Fruit fly (Drosophila melanogaster): ENCODE data around the gene JhI-21.
A peak's percentile ranks its signal among the peaks of the same experiment; 100 is the strongest.

Gene JhI-21

dm6 chr2L:12006397-12007330 is 49.2 kb downstream of the JhI-21 start (continued):
- TF ChIP-seq ERR (GFP tag; optimal IDR thresholded peaks at IDR 0.05) (peak; percentile 82), CTCF (GFP tag; optimal IDR thresholded peaks at IDR 0.05) (peak; percentile 21), gfzf (GFP tag; optimal IDR thresholded peaks at IDR 0.05) (no peak), Hr78 (GFP tag; optimal IDR thresholded peaks at IDR 0.05) (peak in 1 of 2 experiments; percentile 33), CG4730 (GFP tag; IDR thresholded peaks at IDR 0.05) (no peak), CHES-1-like (GFP tag; optimal IDR thresholded peaks at IDR 0.05) (peak; percentile 32), CG16779 (GFP tag; IDR thresholded peaks at IDR 0.05) (no peak), HmgZ (tag; optimal IDR thresholded peaks at IDR 0.05) (no peak), CG14965 (GFP tag; optimal IDR thresholded peaks at IDR 0.05; ENCODE audit: borderline replicate concordance) (peak; percentile 12), CkIIα-i1 (GFP tag; IDR thresholded peaks at IDR 0.05) (no peak), gem (tag; optimal IDR thresholded peaks at IDR 0.05) (peak; percentile 99), bcd (GFP tag; optimal IDR thresholded peaks at IDR 0.05) (peak; percentile 97), CG11093 (GFP tag; IDR thresholded peaks at IDR 0.05) (peak; percentile 86), CG9817 (tag; optimal IDR thresholded peaks at IDR 0.05) (peak; percentile 91), CG8478 (optimal IDR thresholded peaks at IDR 0.05) (peak; percentile 52), CG17829 (tag; optimal IDR thresholded peaks at IDR 0.05) (peak; percentile 97), gsb (GFP tag; IDR thresholded peaks at IDR 0.05) (no peak), CG6654 (GFP tag; optimal IDR thresholded peaks at IDR 0.05) (peak; percentile 83), crc (GFP tag; optimal IDR thresholded peaks at IDR 0.05) (peak; percentile 3), CG2678 (tag; optimal IDR thresholded peaks at IDR 0.05) (peak; percentile 99), Poxn (GFP tag; IDR thresholded peaks at IDR 0.05) (no peak), Ets65A (GFP tag) (peak; percentile 89), br (optimal IDR thresholded peaks at IDR 0.05) (no peak), gro (GFP tag; optimal IDR thresholded peaks at IDR 0.05) (no peak), CG33213 (GFP tag; optimal IDR thresholded peaks at IDR 0.05) (peak; percentile 24), her (GFP tag; optimal IDR thresholded peaks at IDR 0.05) (peak; percentile 30), Dek (tag; optimal IDR thresholded peaks at IDR 0.05) (peak; percentile 95), lola (GFP tag; optimal IDR thresholded peaks at IDR 0.05) (peak in 1 of 3 experiments; percentile 98), CG1647 (GFP tag; optimal IDR thresholded peaks at IDR 0.05) (peak; percentile 28), Fer1 (GFP tag; optimal IDR thresholded peaks at IDR 0.05) (peak; percentile 97), chn (GFP tag; optimal IDR thresholded peaks at IDR 0.05) (peak; percentile 72), Stat92E (GFP tag; optimal IDR thresholded peaks at IDR 0.05) (peak in 1 of 3 experiments; percentile 73), az2 (GFP tag; optimal IDR thresholded peaks at IDR 0.05) (peak; percentile 91), unpg (GFP tag; optimal IDR thresholded peaks at IDR 0.05) (peak; percentile 93), Tbp (GFP tag; optimal IDR thresholded peaks at IDR 0.05) (no peak), eyg (GFP tag; optimal IDR thresholded peaks at IDR 0.05) (peak; percentile 52), nerfin-2 (GFP tag; IDR thresholded peaks at IDR 0.05; ENCODE audit: partially characterized antibody) (no peak), sd (tag; optimal IDR thresholded peaks at IDR 0.05) (peak; percentile 56), D19A (tag; optimal IDR thresholded peaks at IDR 0.05) (peak; percentile 100), CG32767 (GFP tag; IDR thresholded peaks at IDR 0.05) (no peak), Dip2 (GFP tag; IDR thresholded peaks at IDR 0.05) (no peak), CG10565 (GFP tag; optimal IDR thresholded peaks at IDR 0.05) (peak; percentile 58), Hmx (GFP tag; optimal IDR thresholded peaks at IDR 0.05) (no peak), CoRest (tag; optimal IDR thresholded peaks at IDR 0.05) (peak; percentile 99), ap (GFP tag; IDR thresholded peaks at IDR 0.05) (no peak), btn (GFP tag; optimal IDR thresholded peaks at IDR 0.05) (peak; percentile 46), Hr3 (GFP tag; optimal IDR thresholded peaks at IDR 0.05) (peak; percentile 97), dimm (GFP tag; IDR thresholded peaks at IDR 0.05) (no peak), CG15601 (tag; optimal IDR thresholded peaks at IDR 0.05) (peak; percentile 93), otp (GFP tag; IDR thresholded peaks at IDR 0.05) (no peak)
